Worm (Caenorhabditis elegans): ENCODE data around the gene gcy-21.

- TF ChIP-seq hmg-4 (GFP tag; optimal IDR thresholded peaks at IDR 0.05), result no peak
- TF ChIP-seq ceh-13 (GFP tag; optimal IDR thresholded peaks at IDR 0.05), result no peak
- no peak for TF ChIP-seq pes-1 (GFP tag; IDR thresholded peaks at IDR 0.05)
These were observed 32.2 kb upstream of the gcy-21 start, which contains the start of gene sri-71 for ce11 chrII:2627154-2627799.
